Worm (Caenorhabditis elegans): Measurements from ENCODE around the gene gna-1.

Gene gna-1

DNA sequence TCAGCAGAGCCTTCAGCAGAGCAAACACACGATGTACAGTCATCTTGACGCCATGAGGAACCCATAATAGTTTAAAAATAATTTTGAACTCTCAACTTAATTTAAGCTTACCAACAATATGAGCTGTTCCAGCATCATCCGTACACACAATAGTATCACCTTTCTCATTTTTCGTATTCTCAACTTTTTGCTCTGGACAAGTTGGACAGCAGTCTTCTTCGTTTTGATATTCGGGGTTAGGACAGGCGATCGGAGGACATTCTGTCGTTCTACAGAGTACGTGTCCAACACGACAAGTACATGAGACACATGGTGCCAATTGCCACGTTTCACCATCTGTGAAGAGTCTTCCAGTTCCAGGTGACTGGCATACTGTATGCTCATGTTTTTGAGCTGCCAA is 3.6 kb upstream of the gna-1 start:
- TF ChIP-seq T07F8.4 (tag; optimal IDR thresholded peaks at IDR 0.05): no peak

DNA sequence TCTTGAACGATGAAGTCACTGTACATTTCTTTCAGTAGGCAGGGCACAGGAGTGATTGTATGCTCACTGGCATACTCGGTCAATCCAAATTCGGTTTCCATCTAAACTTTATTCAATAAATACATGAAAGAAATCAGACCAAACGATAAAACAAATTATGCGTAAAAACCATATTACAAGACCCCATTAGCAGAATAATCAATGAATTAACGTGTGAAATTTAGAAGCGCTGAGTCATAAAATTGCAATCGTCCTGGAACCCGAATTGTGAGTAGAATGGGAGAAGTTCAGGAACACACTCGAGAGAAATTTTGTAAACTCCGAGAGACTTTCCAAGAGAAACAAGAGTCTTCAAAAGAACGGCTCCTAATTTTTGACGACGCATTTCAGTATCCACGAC is 517 bp downstream of the gna-1 start, which contains the start of gene B0024.11:
Gene B0024.11, minus strand, starts transcription at position 101 of the 400 bp plus-strand sequence.
- TF ChIP-seq lin-35 (GFP tag; optimal IDR thresholded peaks at IDR 0.05) (no peak), snpc-4 (GFP tag; optimal IDR thresholded peaks at IDR 0.05) (no peak), snpc-4 (tag; optimal IDR thresholded peaks at IDR 0.05) (no peak), lin-54 (GFP tag; optimal IDR thresholded peaks at IDR 0.05) (no peak), ekl-4 (GFP tag; IDR thresholded peaks at IDR 0.05) (no peak), rpc-1 (optimal IDR thresholded peaks at IDR 0.05) (no peak), rpc-1 (tag; optimal IDR thresholded peaks at IDR 0.05) (no peak), let-607 (tag; optimal IDR thresholded peaks at IDR 0.05) (no peak), snpc-3.4 (tag; optimal IDR thresholded peaks at IDR 0.05) (no peak), ztf-3 (GFP tag; optimal IDR thresholded peaks at IDR 0.05) (no peak)

- no peak for TF ChIP-seq rec-8 (tag; optimal IDR thresholded peaks at IDR 0.05)
- no peak for TF ChIP-seq aptf-3 (GFP tag; IDR thresholded peaks at IDR 0.05)
- TF ChIP-seq lsl-1 (GFP tag; optimal IDR thresholded peaks at IDR 0.05): no peak
- no peak for TF ChIP-seq mel-28 (tag; optimal IDR thresholded peaks at IDR 0.05; ENCODE audit: borderline replicate concordance)
- no peak for TF ChIP-seq Y56A3A.18 (GFP tag; IDR thresholded peaks at IDR 0.05)
- TF ChIP-seq nhr-120 (GFP tag; IDR thresholded peaks at IDR 0.05): no peak
- TF ChIP-seq B0336.3 (GFP tag; IDR thresholded peaks at IDR 0.05): no peak
- TF ChIP-seq ets-4 (GFP tag; optimal IDR thresholded peaks at IDR 0.05): no peak
- no peak for TF ChIP-seq tlf-1 (GFP tag; optimal IDR thresholded peaks at IDR 0.05)
- TF ChIP-seq attf-6 (GFP tag; IDR thresholded peaks at IDR 0.05): no peak
- no peak for TF ChIP-seq F52B5.7 (tag; optimal IDR thresholded peaks at IDR 0.05)
- TF ChIP-seq F10E7.11 (tag; optimal IDR thresholded peaks at IDR 0.05): no peak
Measured at ce11 chrV:10317294-10317693, 2.7 kb downstream of the gna-1 start, which contains the start of gene asps-1. Gene asps-1, minus strand, starts transcription at chrV:10317394.

ce11 chrV:10314371-10314770 is 5.6 kb downstream of the gna-1 start, which contains the start of gene trx-2:
Gene trx-2, plus strand, starts transcription at chrV:10314671.
- TF ChIP-seq pbrm-1 (GFP tag; IDR thresholded peaks at IDR 0.05) (no peak), ceh-58 (GFP tag; IDR thresholded peaks at IDR 0.05) (no peak), F55B11.4 (tag; optimal IDR thresholded peaks at IDR 0.05; ENCODE audit: borderline replicate concordance, insufficient read depth) (no peak), ccch-3 (GFP tag; optimal IDR thresholded peaks at IDR 0.05) (no peak), ama-1 (optimal IDR thresholded peaks at IDR 0.05) (no peak), ama-1 (GFP tag; optimal IDR thresholded peaks at IDR 0.05) (no peak), madf-10 (tag; optimal IDR thresholded peaks at IDR 0.05) (no peak), ZK185.1 (tag; optimal IDR thresholded peaks at IDR 0.05; ENCODE audit: poor library complexity, severe bottlenecking) (no peak), lin-54 (GFP tag; optimal IDR thresholded peaks at IDR 0.05) (no peak)

DNA sequence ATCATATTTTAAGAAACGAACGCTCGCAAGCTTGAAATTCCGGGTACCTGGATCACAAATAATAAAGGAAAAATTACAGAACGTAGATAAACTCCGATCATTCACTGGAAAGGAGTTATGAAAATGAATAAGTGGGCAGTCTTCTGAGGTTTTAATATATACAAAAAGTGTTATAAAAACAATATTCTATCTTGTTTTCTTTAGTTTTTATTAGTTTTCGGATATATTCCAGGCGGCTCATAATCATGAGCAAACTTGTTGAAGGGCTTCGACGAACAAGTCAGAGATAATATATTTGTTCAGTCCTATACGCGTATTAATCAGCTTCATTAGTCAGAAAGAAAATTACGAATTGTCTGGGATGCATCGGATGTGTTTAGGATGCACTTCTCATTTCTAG is 6.0 kb downstream of the gna-1 start, which contains the start of gene gcy-6:
Gene gcy-6, minus strand, starts transcription at position 101 of the 400 bp plus-strand sequence.
- TF ChIP-seq ccch-3 (GFP tag; optimal IDR thresholded peaks at IDR 0.05): no peak

DNA sequence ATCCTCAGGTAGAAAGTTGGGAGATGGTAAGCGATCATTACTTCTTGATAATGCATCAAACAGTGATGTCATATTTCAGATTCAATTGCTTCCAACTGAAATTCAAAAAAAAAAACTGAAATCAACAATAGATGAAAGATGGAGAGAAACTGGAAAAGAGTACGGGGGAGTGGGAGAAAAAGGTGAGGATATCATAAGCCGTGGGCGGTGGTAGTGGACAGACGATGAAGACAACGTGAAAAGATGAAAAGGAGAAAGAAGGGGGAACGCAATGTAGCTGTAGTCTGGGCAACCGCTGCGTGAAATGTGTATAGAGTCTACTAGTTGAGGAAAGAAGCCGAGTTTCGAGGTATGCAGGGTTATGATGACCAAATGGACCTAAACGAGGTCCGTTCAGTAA is 12.7 kb downstream of the gna-1 start, which contains the start of gene che-12:
Gene che-12, minus strand, starts transcription at position 101 of the 400 bp plus-strand sequence.
- TF ChIP-seq dpff-1 (tag; optimal IDR thresholded peaks at IDR 0.05) (no peak), rec-8 (tag; optimal IDR thresholded peaks at IDR 0.05) (no peak), aptf-2 (GFP tag; conservative IDR thresholded peaks at IDR 0.05) (no peak), F33H1.4 (GFP tag; IDR thresholded peaks at IDR 0.05) (no peak), hmg-1.2 (GFP tag; IDR thresholded peaks at IDR 0.05) (no peak), ama-1 (optimal IDR thresholded peaks at IDR 0.05) (no peak), ama-1 (GFP tag; optimal IDR thresholded peaks at IDR 0.05) (no peak), lin-54 (GFP tag; optimal IDR thresholded peaks at IDR 0.05) (no peak), ztf-18 (tag; optimal IDR thresholded peaks at IDR 0.05) (no peak), dox-1 (GFP tag; IDR thresholded peaks at IDR 0.05) (no peak), lsl-1 (GFP tag; optimal IDR thresholded peaks at IDR 0.05) (no peak), cebp-1 (GFP tag; IDR thresholded peaks at IDR 0.05) (no peak), cebp-1 (tag; optimal IDR thresholded peaks at IDR 0.05) (no peak), ets-4 (GFP tag; optimal IDR thresholded peaks at IDR 0.05) (no peak), lsy-27 (tag; optimal IDR thresholded peaks at IDR 0.05; ENCODE audit: borderline replicate concordance, insufficient read depth) (no peak), attf-3 (GFP tag; conservative IDR thresholded peaks at IDR 0.05) (no peak)
